Fruit fly (Drosophila melanogaster) whole organism, embryonic: ENCODE results near the gene kraken.

Source experiments
- Abd-B ChIP-seq: fragments of 200-800 bp; sonication (Bioruptor generic); optimal IDR thresholded peaks from 2 replicates; lab custom pipeline; 2018; ENCODE audit warnings: missing biosample characterization, mild to moderate bottlenecking, missing genetic modification characterization, moderate library complexity
- Adf1 ChIP-seq: fragments of 200-800 bp; sonication (Bioruptor generic); IDR thresholded peaks from 2 replicates; pipeline ENCODE4 v1.3.6; 2022; ENCODE audit warnings: missing biosample characterization, missing genetic modification characterization
- Atf-2 ChIP-seq: fragments of 200-800 bp; sonication (Bioruptor generic); optimal IDR thresholded peaks from 2 replicates; lab custom pipeline; 2016; ENCODE audit warnings: missing biosample characterization, missing genetic modification characterization
- Atf3 ChIP-seq: fragments of 200-800 bp; sonication (Bioruptor generic); optimal IDR thresholded peaks from 3 replicates; lab custom pipeline; 2016; ENCODE audit warnings: missing biosample characterization, missing genetic modification characterization
- BEAF-32 ChIP-seq: fragments of 200-800 bp; sonication (Bioruptor generic); optimal IDR thresholded peaks from 3 replicates; lab custom pipeline; 2017; ENCODE audit warnings: missing biosample characterization, missing genetic modification characterization, mild to moderate bottlenecking, moderate library complexity, missing genetic modification reagents
- Bteb2 ChIP-seq: fragments of 200-800 bp; sonication (Bioruptor generic); optimal IDR thresholded peaks from 2 replicates; lab custom pipeline; 2016; ENCODE audit warnings: missing biosample characterization, missing genetic modification characterization
- CG10274 ChIP-seq: fragments of 200-800 bp; sonication (Bioruptor generic); optimal IDR thresholded peaks from 3 replicates; lab custom pipeline; 2017; ENCODE audit warnings: missing biosample characterization, mild to moderate bottlenecking, missing genetic modification characterization
- CG10462 ChIP-seq: fragments of 200-800 bp; sonication (Bioruptor generic); optimal IDR thresholded peaks from 2 replicates; lab custom pipeline; 2016; ENCODE audit warnings: missing biosample characterization, missing genetic modification characterization
- CG10979 ChIP-seq: fragments of 200-800 bp; sonication (Bioruptor generic); optimal IDR thresholded peaks from 2 replicates; lab custom pipeline; 2018; ENCODE audit warnings: missing biosample characterization, mild to moderate bottlenecking, missing genetic modification characterization, moderate library complexity
- CG12659 ChIP-seq: fragments of 200-800 bp; sonication (Bioruptor generic); optimal IDR thresholded peaks from 3 replicates; lab custom pipeline; 2017; ENCODE audit warnings: mild to moderate bottlenecking, missing biosample characterization, missing genetic modification reagents, missing genetic modification characterization
- CG14441 ChIP-seq: fragments of 200-800 bp; sonication (Bioruptor generic); IDR thresholded peaks from 2 replicates; pipeline ENCODE4 v1.3.6; 2022; ENCODE audit warnings: missing biosample characterization, missing genetic modification characterization
- CG15073 ChIP-seq: fragments of 200-800 bp; sonication (Bioruptor generic); optimal IDR thresholded peaks from 2 replicates; lab custom pipeline; 2016; ENCODE audit warnings: missing biosample characterization, missing genetic modification characterization
- CG15269 ChIP-seq: fragments of 200-800 bp; sonication (Bioruptor generic); optimal IDR thresholded peaks from 2 replicates; lab custom pipeline; 2018; ENCODE audit warnings: missing biosample characterization, mild to moderate bottlenecking, missing genetic modification characterization, moderate library complexity
- CG16779 ChIP-seq: fragments of 200-800 bp; sonication (Bioruptor generic); IDR thresholded peaks from 2 replicates; pipeline ENCODE4 v1.3.6; 2022; ENCODE audit warnings: missing biosample characterization, missing genetic modification characterization
- CG17385 ChIP-seq: fragments of 200-800 bp; sonication (Bioruptor generic); optimal IDR thresholded peaks from 3 replicates; lab custom pipeline; 2018; ENCODE audit warnings: missing biosample characterization, mild to moderate bottlenecking, missing genetic modification characterization
- CG17568 ChIP-seq: fragments of 200-800 bp; sonication (Bioruptor generic); optimal IDR thresholded peaks from 2 replicates; lab custom pipeline; 2018; ENCODE audit warnings: missing biosample characterization, mild to moderate bottlenecking, missing genetic modification characterization, moderate library complexity
- CG17912 ChIP-seq: fragments of 200-800 bp; sonication (Bioruptor generic); optimal IDR thresholded peaks from 2 replicates; lab custom pipeline; 2018; ENCODE audit warnings: missing biosample characterization, mild to moderate bottlenecking, missing genetic modification characterization
- CG18262 ChIP-seq: fragments of 200-800 bp; optimal IDR thresholded peaks from 3 replicates; lab custom pipeline; 2019; ENCODE audit warnings: missing biosample characterization, mild to moderate bottlenecking, missing genetic modification characterization, moderate library complexity
- CG30020 ChIP-seq: fragments of 200-800 bp; optimal IDR thresholded peaks from 2 replicates; lab custom pipeline; 2019; ENCODE audit warnings: missing biosample characterization, mild to moderate bottlenecking, missing genetic modification characterization, moderate library complexity
- CG3407 ChIP-seq: fragments of 200-800 bp; sonication (Bioruptor generic); optimal IDR thresholded peaks from 2 replicates; lab custom pipeline; 2018; ENCODE audit warnings: missing biosample characterization, mild to moderate bottlenecking, missing genetic modification characterization
- CG6272 ChIP-seq: fragments of 200-800 bp; sonication (Bioruptor generic); IDR thresholded peaks from 2 replicates; pipeline ENCODE4 v1.3.6; 2022; ENCODE audit warnings: missing biosample characterization, missing genetic modification characterization
- CG6683 ChIP-seq: fragments of 200-800 bp; sonication (Bioruptor generic); optimal IDR thresholded peaks from 2 replicates; lab custom pipeline; 2017; ENCODE audit warnings: missing biosample characterization, mild to moderate bottlenecking, missing genetic modification characterization, missing genetic modification reagents
- CG6854 ChIP-seq: fragments of 200-800 bp; sonication (Bioruptor generic); optimal IDR thresholded peaks from 3 replicates; lab custom pipeline; 2017; ENCODE audit warnings: missing biosample characterization, mild to moderate bottlenecking, missing genetic modification characterization
- CG7745 ChIP-seq: fragments of 200-800 bp; sonication (Bioruptor generic); optimal IDR thresholded peaks from 2 replicates; lab custom pipeline; 2018; ENCODE audit warnings: missing biosample characterization, mild to moderate bottlenecking, missing genetic modification characterization, moderate library complexity
- CG8478 ChIP-seq: fragments of >200 bp; optimal IDR thresholded peaks from 2 replicates; lab custom pipeline; 2018
- D19B ChIP-seq: fragments of 200-800 bp; sonication (Bioruptor generic); optimal IDR thresholded peaks from 2 replicates; lab custom pipeline; 2017; ENCODE audit warnings: missing biosample characterization, mild to moderate bottlenecking, missing genetic modification characterization
- E2f1 ChIP-seq: fragments of 200-800 bp; sonication (Bioruptor generic); IDR thresholded peaks from 2 replicates; pipeline ENCODE4 v1.3.6; 2022; ENCODE audit warnings: missing biosample characterization, missing genetic modification characterization
- Gug ChIP-seq: fragments of 200-800 bp; sonication (Bioruptor generic); IDR thresholded peaks from 4 replicates; pipeline ENCODE4 v1.3.6; 2022; ENCODE audit warnings: missing biosample characterization, missing genetic modification characterization
- HHEX ChIP-seq: fragments of 200-800 bp; sonication (Bioruptor generic); optimal IDR thresholded peaks from 3 replicates; lab custom pipeline; 2017; ENCODE audit warnings: missing biosample characterization, mild to moderate bottlenecking, missing genetic modification characterization, missing genetic modification reagents
- HLH54F ChIP-seq: fragments of 200-800 bp; sonication (Bioruptor generic); optimal IDR thresholded peaks from 3 replicates; lab custom pipeline; 2016; ENCODE audit warnings: missing biosample characterization, missing genetic modification characterization
- Hand ChIP-seq: fragments of 200-800 bp; sonication (Bioruptor generic); optimal IDR thresholded peaks from 2 replicates; lab custom pipeline; 2017; ENCODE audit warnings: mild to moderate bottlenecking, missing biosample characterization, missing genetic modification reagents, missing genetic modification characterization
- Lpt ChIP-seq: fragments of >200 bp; optimal IDR thresholded peaks from 2 replicates; lab custom pipeline; 2018; ENCODE audit warnings: missing biosample characterization, missing genetic modification characterization
- NK7.1 ChIP-seq: fragments of 200-800 bp; sonication (Bioruptor generic); optimal IDR thresholded peaks from 3 replicates; lab custom pipeline; 2016; ENCODE audit warnings: missing biosample characterization, missing genetic modification characterization
- NfI ChIP-seq: fragments of 200-800 bp; sonication (Bioruptor generic); optimal IDR thresholded peaks from 3 replicates; lab custom pipeline; 2018; ENCODE audit warnings: missing biosample characterization, mild to moderate bottlenecking, missing genetic modification characterization, moderate library complexity
- Sox102F ChIP-seq: fragments of 200-800 bp; sonication (Bioruptor generic); optimal IDR thresholded peaks from 2 replicates; lab custom pipeline; 2018; ENCODE audit warnings: missing biosample characterization, mild to moderate bottlenecking, missing genetic modification characterization, moderate library complexity
- cato ChIP-seq: fragments of 200-800 bp; sonication (Bioruptor generic); optimal IDR thresholded peaks from 2 replicates; lab custom pipeline; 2016; ENCODE audit warnings: missing biosample characterization, missing genetic modification characterization, borderline replicate concordance
- crp ChIP-seq, 2 experiments: fragments of 200-800 bp; sonication (Bioruptor generic); optimal IDR thresholded peaks; 2 replicates in 1 of 2; 3 replicates in 1 of 2; lab custom pipeline; 2017; ENCODE audit warnings: missing biosample characterization in 2 of 2, missing genetic modification characterization in 2 of 2, mild to moderate bottlenecking in 1 of 2, moderate library complexity in 1 of 2
- dmrt99B ChIP-seq: fragments of 200-800 bp; sonication (Bioruptor generic); optimal IDR thresholded peaks from 2 replicates; lab custom pipeline; 2018; ENCODE audit warnings: missing biosample characterization, mild to moderate bottlenecking, missing genetic modification characterization, moderate library complexity
- fu2 ChIP-seq: fragments of 200-800 bp; sonication (Bioruptor generic); optimal IDR thresholded peaks from 2 replicates; lab custom pipeline; 2016; ENCODE audit warnings: missing biosample characterization, missing genetic modification characterization
- jumu ChIP-seq: fragments of 200-800 bp; sonication (Bioruptor generic); optimal IDR thresholded peaks from 3 replicates; lab custom pipeline; 2016; ENCODE audit warnings: missing biosample characterization, missing genetic modification characterization
- onecut ChIP-seq: fragments of 200-800 bp; sonication (Bioruptor generic); IDR thresholded peaks from 2 replicates; pipeline ENCODE4 v1.3.6; 2022; ENCODE audit warnings: missing biosample characterization, missing genetic modification characterization
- phol ChIP-seq: fragments of 200-800 bp; sonication (Bioruptor generic); optimal IDR thresholded peaks from 3 replicates; lab custom pipeline; 2018; ENCODE audit warnings: missing biosample characterization, mild to moderate bottlenecking, missing genetic modification characterization, moderate library complexity
- pnt ChIP-seq: fragments of 200-800 bp; sonication (Bioruptor generic); optimal IDR thresholded peaks from 3 replicates; lab custom pipeline; 2016; ENCODE audit warnings: missing biosample characterization, missing genetic modification characterization
- prd ChIP-seq, 3 experiments: fragments of >200 bp in 2 of 3; fragments of 200-800 bp in 1 of 3; sonication (Bioruptor generic) in 1 of 3; optimal IDR thresholded peaks in 2 of 3; IDR thresholded peaks in 1 of 3; 2 replicates in 2 of 3; 3 replicates in 1 of 3; pipeline versions ENCODE4 v1.3.6 to Lab custom; 2017 to 2022; ENCODE audit warnings: missing biosample characterization in 1 of 3, missing genetic modification characterization in 1 of 3
- row ChIP-seq: fragments of 200-800 bp; sonication (Bioruptor generic); IDR thresholded peaks from 3 replicates; pipeline ENCODE4 v1.3.6; 2022; ENCODE audit warnings: missing biosample characterization, missing genetic modification characterization
- sim ChIP-seq: fragments of 200-800 bp; sonication (Bioruptor generic); IDR thresholded peaks from 2 replicates; pipeline ENCODE4 v1.3.6; 2022; ENCODE audit warnings: missing biosample characterization, missing genetic modification characterization
- ssp ChIP-seq: fragments of 200-800 bp; sonication (Bioruptor generic); IDR thresholded peaks from 2 replicates; pipeline ENCODE4 v1.3.6; 2022; ENCODE audit warnings: missing biosample characterization, missing genetic modification characterization
- usp ChIP-seq: fragments of >200 bp; optimal IDR thresholded peaks from 2 replicates; lab custom pipeline; 2017; ENCODE audit warnings: missing biosample characterization, missing genetic modification characterization
- vnd ChIP-seq: fragments of 200-800 bp; sonication (Bioruptor generic); IDR thresholded peaks from 3 replicates; pipeline ENCODE4 v1.3.6; 2022; ENCODE audit warnings: missing biosample characterization, missing genetic modification characterization; ENCODE audit not compliant: partially characterized antibody

The kraken gene

dm6 chr2L:846167-846868 is 6.2 kb upstream of the kraken start (continued):
- TF ChIP-seq Gug (GFP tag; lab: Robert Waterston, UW) (peak; percentile 31; the same call in 2 of the 4 replicates), CG30020 (tag; lab: Kevin White, UChicago) (no peak), CG17568 (peak; percentile 48), CG10274 (GFP tag; lab: Kevin White, UChicago) (no peak), CG10462 (GFP tag; lab: Kevin White, UChicago) (peak; percentile 37), NK7.1 (no peak), Sox102F (GFP tag; lab: Kevin White, UChicago) (peak; percentile 85), CG15269 (tag; lab: Kevin White, UChicago) (peak; percentile 61), CG18262 (peak; percentile 76), CG17912 (no peak), CG6854 (GFP tag; lab: Kevin White, UChicago) (no peak), CG7745 (tag; lab: Kevin White, UChicago) (no peak), Adf1 (GFP tag; lab: Robert Waterston, UW) (no peak), E2f1 (0 out of 2 replicates have a peak, but pooled peaks have one; percentile 23), CG12659 (GFP tag; lab: Kevin White, UChicago) (peak; percentile 26), vnd (no peak), dmrt99B (tag; lab: Kevin White, UChicago) (peak; percentile 88), cato (GFP tag; lab: Kevin White, UChicago) (peak; percentile 1), D19B (GFP tag; lab: Kevin White, UChicago) (no peak), CG14441 (GFP tag; lab: Robert Waterston, UW) (peak; percentile 58; the same call in 1 of the 2 replicates), CG10979 (peak; percentile 74), fu2 (GFP tag; lab: Kevin White, UChicago) (peak; percentile 25), ssp (peak; percentile 7; the same call in 1 of the 2 replicates), Bteb2 (no peak), Atf-2 (peak; percentile 42), pnt (peak; percentile 69), Hand (GFP tag; lab: Kevin White, UChicago) (no peak), crp (GFP tag; optimal IDR thresholded peaks at IDR 0.05; lab: Kevin White, UChicago) (peak in 1 of 2 experiments; percentile 61), Atf3 (no peak), onecut (GFP tag; lab: Robert Waterston, UW) (peak; percentile 20; the same call in 1 of the 2 replicates), CG15073 (GFP tag; lab: Kevin White, UChicago) (no peak), CG17385 (GFP tag; lab: Kevin White, UChicago) (peak; percentile 45), row (GFP tag; lab: Robert Waterston, UW) (peak; percentile 70), CG6272 (peak; percentile 40; the same call in 1 of the 2 replicates), HHEX (GFP tag; lab: Kevin White, UChicago) (peak; percentile 40), usp (no peak), sim (GFP tag; lab: Robert Waterston, UW) (no peak), CG3407 (peak; percentile 36), phol (tag; lab: Kevin White, UChicago) (peak; percentile 81), HLH54F (peak; percentile 38), Lpt (GFP tag; lab: Kevin White, UChicago) (no peak), jumu (no peak), NfI (peak; percentile 61), prd (optimal IDR thresholded peaks at IDR 0.05; lab: Kevin White, UChicago) (no peak), prd (GFP tag; IDR thresholded peaks at IDR 0.05; lab: Robert Waterston, UW) (peak; percentile 62; the same call in 2 of the 3 replicates), CG16779 (no peak), BEAF-32 (no peak), CG8478 (lab: Kevin White, UChicago) (no peak), CG6683 (GFP tag; lab: Kevin White, UChicago) (no peak), Abd-B (GFP tag; lab: Kevin White, UChicago) (peak; percentile 50)
